Fruit fly (Drosophila melanogaster): Measurements from ENCODE around the gene Tmf.
A peak's percentile ranks its signal among the peaks of the same experiment; 100 is the strongest.

The Tmf gene

DNA sequence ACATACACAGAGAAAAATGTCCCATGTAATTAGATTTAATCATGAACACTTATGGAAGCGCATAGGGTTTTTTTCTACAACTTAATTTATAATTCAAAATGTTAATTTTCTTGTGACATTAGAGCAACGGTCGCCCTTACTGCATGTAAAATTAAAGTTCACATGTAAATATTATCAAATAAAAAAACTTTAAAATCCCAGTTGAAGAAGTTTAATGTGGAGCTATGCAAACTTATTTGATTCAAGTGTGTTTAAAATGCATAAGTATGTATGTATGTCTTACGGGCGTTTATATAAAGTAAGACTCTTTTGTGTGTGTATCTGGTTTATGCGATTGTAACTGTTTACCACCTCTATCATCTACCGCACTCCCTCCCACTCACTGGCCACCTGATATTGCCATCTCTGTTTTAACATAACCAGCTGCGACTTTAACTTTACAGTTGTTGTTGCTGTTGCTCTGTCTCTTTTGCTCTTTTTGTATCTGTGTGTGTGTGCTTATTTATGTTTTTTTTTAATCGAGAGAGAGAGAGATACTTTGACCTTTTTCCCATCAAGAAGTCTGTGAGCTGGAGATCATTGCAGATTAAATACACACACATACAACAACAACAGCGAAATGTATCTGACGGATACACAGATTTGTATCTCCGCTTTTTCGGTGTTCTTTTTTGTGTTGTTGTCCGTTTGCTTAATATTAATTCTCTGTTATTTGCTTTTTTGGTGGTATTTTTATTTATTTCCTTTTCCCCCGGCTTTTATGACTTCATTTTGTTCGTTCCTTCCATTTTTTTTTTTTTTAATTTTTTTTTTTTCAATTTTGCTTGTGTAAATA is 11.4 kb downstream of the Tmf start (continued):
- peak; percentile 91 for TF ChIP-seq gcm (GFP tag; optimal IDR thresholded peaks at IDR 0.05)
- peak; percentile 59 for TF ChIP-seq sima (GFP tag; optimal IDR thresholded peaks at IDR 0.05)
- TF ChIP-seq gsb (GFP tag; IDR thresholded peaks at IDR 0.05) = no peak
- no peak for TF ChIP-seq Doc3 (GFP tag; IDR thresholded peaks at IDR 0.05; ENCODE audit: partially characterized antibody)
- peak; percentile 88 for TF ChIP-seq seq (GFP tag; IDR thresholded peaks at IDR 0.05)
- peak; percentile 89 for TF ChIP-seq NfI (GFP tag; optimal IDR thresholded peaks at IDR 0.05)
- peak; percentile 72 for TF ChIP-seq CG14441 (GFP tag; IDR thresholded peaks at IDR 0.05)
- TF ChIP-seq nmo (GFP tag; optimal IDR thresholded peaks at IDR 0.05) = peak; percentile 97
- TF ChIP-seq Nf-YC (tag; optimal IDR thresholded peaks at IDR 0.05) = peak; percentile 50
- TF ChIP-seq ssp (GFP tag; IDR thresholded peaks at IDR 0.05) = peak; percentile 44; the same call in 1 of the 2 replicates
- peak; percentile 86 for TF ChIP-seq salm (tag; optimal IDR thresholded peaks at IDR 0.05)
- TF ChIP-seq Atf6 (GFP tag; IDR thresholded peaks at IDR 0.05) = peak; percentile 84
- no peak for TF ChIP-seq bigmax (GFP tag; optimal IDR thresholded peaks at IDR 0.05)
- no peak for TF ChIP-seq Dip2 (GFP tag; IDR thresholded peaks at IDR 0.05)
- TF ChIP-seq NC2β (GFP tag; optimal IDR thresholded peaks at IDR 0.05) = peak; percentile 61
- TF ChIP-seq dysf (GFP tag; IDR thresholded peaks at IDR 0.05) = peak; percentile 88
- TF ChIP-seq prd (optimal IDR thresholded peaks at IDR 0.05) = no peak
- peak; percentile 55; the same call in 1 of the 3 replicates for TF ChIP-seq prd (GFP tag; IDR thresholded peaks at IDR 0.05)
- TF ChIP-seq CG12942 (GFP tag; optimal IDR thresholded peaks at IDR 0.05) = peak; percentile 74
- TF ChIP-seq fd3F (GFP tag; optimal IDR thresholded peaks at IDR 0.05) = peak; percentile 91
- TF ChIP-seq CG3726 (GFP tag; IDR thresholded peaks at IDR 0.05) = no peak
- peak; percentile 36 for TF ChIP-seq CG4854 (GFP tag; optimal IDR thresholded peaks at IDR 0.05)
- TF ChIP-seq zf30C (GFP tag; optimal IDR thresholded peaks at IDR 0.05) = peak; percentile 81
- TF ChIP-seq CG4707 (GFP tag; optimal IDR thresholded peaks at IDR 0.05) = peak; percentile 81
- peak; percentile 69 for TF ChIP-seq D19A (tag; optimal IDR thresholded peaks at IDR 0.05)
- peak; percentile 22; the same call in 1 of the 2 replicates for TF ChIP-seq CG4404 (GFP tag; IDR thresholded peaks at IDR 0.05)
- TF ChIP-seq CG17568 (GFP tag; optimal IDR thresholded peaks at IDR 0.05) = peak; percentile 84
- peak; percentile 94 for TF ChIP-seq CG7556 (GFP tag; optimal IDR thresholded peaks at IDR 0.05)
- TF ChIP-seq CG3407 (GFP tag; optimal IDR thresholded peaks at IDR 0.05) = peak; percentile 86
- peak; percentile 33 for TF ChIP-seq Sry-β (GFP tag; optimal IDR thresholded peaks at IDR 0.05)
- no peak for TF ChIP-seq CG17612 (GFP tag; IDR thresholded peaks at IDR 0.05)
- no peak for TF ChIP-seq amos (GFP tag; IDR thresholded peaks at IDR 0.05; ENCODE audit: partially characterized antibody)
- peak; percentile 84 for TF ChIP-seq Atf-2 (GFP tag; optimal IDR thresholded peaks at IDR 0.05)
- no peak for TF ChIP-seq yki (optimal IDR thresholded peaks at IDR 0.05)
- peak; percentile 38 for TF ChIP-seq CG15479 (GFP tag; optimal IDR thresholded peaks at IDR 0.05)
- TF ChIP-seq CG15011 (GFP tag; optimal IDR thresholded peaks at IDR 0.05) = peak; percentile 34
- TF ChIP-seq CG14965 (GFP tag; optimal IDR thresholded peaks at IDR 0.05; ENCODE audit: borderline replicate concordance) = no peak
- TF ChIP-seq Blimp-1 (GFP tag; optimal IDR thresholded peaks at IDR 0.05) = peak; percentile 80
- TF ChIP-seq ap (GFP tag; IDR thresholded peaks at IDR 0.05) = peak; percentile 54
- peak; percentile 81 for TF ChIP-seq pum (GFP tag; optimal IDR thresholded peaks at IDR 0.05)
- peak; percentile 90 for TF ChIP-seq Sox100B (GFP tag; optimal IDR thresholded peaks at IDR 0.05)
- TF ChIP-seq CG14710 (tag; optimal IDR thresholded peaks at IDR 0.05) = peak; percentile 76
- TF ChIP-seq Rx (GFP tag; IDR thresholded peaks at IDR 0.05) = peak; percentile 32; the same call in 1 of the 2 replicates
- no peak for TF ChIP-seq CG1024 (GFP tag; IDR thresholded peaks at IDR 0.05)
- peak; percentile 81 for TF ChIP-seq CG3838 (GFP tag; optimal IDR thresholded peaks at IDR 0.05)
- TF ChIP-seq pb (GFP tag; optimal IDR thresholded peaks at IDR 0.05) = peak; percentile 51
- TF ChIP-seq emc (GFP tag; optimal IDR thresholded peaks at IDR 0.05) = no peak
- TF ChIP-seq Ptx1 (GFP tag; IDR thresholded peaks at IDR 0.05) = peak; percentile 79
- TF ChIP-seq maf-S (GFP tag; optimal IDR thresholded peaks at IDR 0.05) = peak; percentile 71
- peak; percentile 81 for TF ChIP-seq Nf-YB (GFP tag; optimal IDR thresholded peaks at IDR 0.05)

All from whole organism, embryonic.